Fruit fly (Drosophila melanogaster) whole organism, prepupa: ENCODE results near the gene GatA.

ENCODE experiments used
- Hr4 ChIP-seq: fragments of 200-800 bp; sonication (Bioruptor generic); optimal IDR thresholded peaks from 3 replicates; lab custom pipeline; 2016; ENCODE audit warnings: missing biosample characterization, missing genetic modification characterization
- cyc ChIP-seq: fragments of 200-800 bp; sonication (Bioruptor generic); optimal IDR thresholded peaks from 3 replicates; lab custom pipeline; 2016; ENCODE audit warnings: missing biosample characterization, missing genetic modification characterization
- dsx ChIP-seq: fragments of 200-800 bp; optimal IDR thresholded peaks from 3 replicates; lab custom pipeline; 2019; ENCODE audit warnings: missing biosample characterization, mild to moderate bottlenecking, missing genetic modification characterization, moderate library complexity; ENCODE audit not compliant: poor library complexity, severe bottlenecking
- fd85E ChIP-seq: fragments of 200-800 bp; sonication (Bioruptor generic); optimal IDR thresholded peaks from 3 replicates; lab custom pipeline; 2016; ENCODE audit warnings: missing biosample characterization, missing genetic modification characterization
- salr ChIP-seq, 2 experiments: fragments of 200-800 bp; sonication (Bioruptor generic); optimal IDR thresholded peaks; 3 replicates each; lab custom pipeline; 2016 to 2018; ENCODE audit warnings: missing biosample characterization in 2 of 2, missing genetic modification characterization in 2 of 2, mild to moderate bottlenecking in 1 of 2

dm6 chr3R:19054839-19055238 is 26.2 kb upstream of the GatA start:
- no peak for TF ChIP-seq fd85E (GFP tag; lab: Kevin White, UChicago)
- no peak for TF ChIP-seq salr (GFP tag; optimal IDR thresholded peaks at IDR 0.05; lab: Kevin White, UChicago)
- no peak for TF ChIP-seq cyc (GFP tag; lab: Kevin White, UChicago)
- no peak for TF ChIP-seq dsx (GFP tag; lab: Kevin White, UChicago)
- no peak for TF ChIP-seq Hr4 (GFP tag; lab: Kevin White, UChicago)
